Worm (Caenorhabditis elegans) whole organism, L4/young adult: ENCODE results near the gene K08D10.10.

ENCODE experiments used
- W03F9.2 ChIP-seq: fragments of 150-350 bp; optimal IDR thresholded peaks from 2 replicates; lab custom pipeline; 2014; ENCODE audit warnings: missing biosample characterization, missing genetic modification characterization
- dao-5 ChIP-seq: sonication (generic microtip); optimal IDR thresholded peaks from 2 replicates; lab custom pipeline; 2016; ENCODE audit warnings: missing genotype, missing genetic modification characterization, moderate library complexity, missing compliant biosample characterization
- him-1 ChIP-seq: sonication (generic microtip); optimal IDR thresholded peaks from 2 replicates; lab custom pipeline; 2016; ENCODE audit warnings: missing genotype, missing genetic modification reagents, missing genetic modification characterization, missing compliant biosample characterization

- TF ChIP-seq W03F9.2 (tag; lab: Kevin White, UChicago), result no peak
- no peak for TF ChIP-seq him-1
- no peak for TF ChIP-seq dao-5 (tag; lab: Kevin White, UChicago)
These were observed 24.6 kb downstream of the K08D10.10 start for ce11 chrIV:4176659-4177058.
